Worm (Caenorhabditis elegans): ENCODE data around the gene ugt-43.

ugt-43 gene

ce11 chrIV:10437114-10437513 is 27.3 kb upstream of the ugt-43 start:
- TF ChIP-seq ztf-3 (GFP tag; optimal IDR thresholded peaks at IDR 0.05) = no peak
- no peak for TF ChIP-seq ccch-3 (GFP tag; optimal IDR thresholded peaks at IDR 0.05)
- no peak for TF ChIP-seq F49E8.2 (tag; optimal IDR thresholded peaks at IDR 0.05; ENCODE audit: insufficient read depth)
- no peak for TF ChIP-seq nhr-80 (tag; optimal IDR thresholded peaks at IDR 0.05)
- no peak for TF ChIP-seq xnd-1 (tag; optimal IDR thresholded peaks at IDR 0.05)
- TF ChIP-seq somi-1 (GFP tag; optimal IDR thresholded peaks at IDR 0.05) = no peak
- no peak for TF ChIP-seq egl-18 (GFP tag; IDR thresholded peaks at IDR 0.05)
- TF ChIP-seq bed-2 (GFP tag; IDR thresholded peaks at IDR 0.05) = no peak

ce11 chrIV:10438901-10439300 is 25.5 kb upstream of the ugt-43 start, which contains the start of gene F13B12.3:
Gene F13B12.3, plus strand, starts transcription at chrIV:10439123.
- TF ChIP-seq athp-1 (tag; optimal IDR thresholded peaks at IDR 0.05) (no peak), lin-35 (GFP tag; optimal IDR thresholded peaks at IDR 0.05) (no peak), Y56A3A.18 (GFP tag; IDR thresholded peaks at IDR 0.05) (no peak), F33H1.4 (GFP tag; IDR thresholded peaks at IDR 0.05) (no peak), xnd-1 (tag; optimal IDR thresholded peaks at IDR 0.05) (no peak), ets-4 (GFP tag; optimal IDR thresholded peaks at IDR 0.05) (peak; percentile 73), F37B4.10 (GFP tag; IDR thresholded peaks at IDR 0.05) (no peak), K11D2.4 (GFP tag; IDR thresholded peaks at IDR 0.05) (no peak), nhr-80 (tag; optimal IDR thresholded peaks at IDR 0.05) (peak; percentile 96)

- TF ChIP-seq akir-1 (GFP tag; optimal IDR thresholded peaks at IDR 0.05) = no peak
Observed at ce11 chrIV:10442904-10443303, 21.5 kb upstream of the ugt-43 start.

- TF ChIP-seq lin-54 (GFP tag; optimal IDR thresholded peaks at IDR 0.05) (no peak), sdz-38 (tag; optimal IDR thresholded peaks at IDR 0.05) (no peak), nfya-1 (tag; optimal IDR thresholded peaks at IDR 0.05; ENCODE audit: borderline replicate concordance, insufficient read depth) (no peak), snpc-1.3 (tag; optimal IDR thresholded peaks at IDR 0.05; ENCODE audit: insufficient read depth) (no peak), let-526 (GFP tag; IDR thresholded peaks at IDR 0.05) (no peak), mcd-1 (GFP tag; IDR thresholded peaks at IDR 0.05) (no peak), nhr-120 (GFP tag; IDR thresholded peaks at IDR 0.05) (no peak), unc-130 (GFP tag; optimal IDR thresholded peaks at IDR 0.05) (no peak), let-607 (tag; optimal IDR thresholded peaks at IDR 0.05) (no peak), ztf-18 (tag; optimal IDR thresholded peaks at IDR 0.05) (no peak), Y67H2A.10 (GFP tag; conservative IDR thresholded peaks at IDR 0.05) (no peak), ceh-100 (GFP tag; IDR thresholded peaks at IDR 0.05) (no peak), K11D2.4 (GFP tag; IDR thresholded peaks at IDR 0.05) (no peak), sea-2 (GFP tag; IDR thresholded peaks at IDR 0.05) (no peak), nhr-90 (tag; optimal IDR thresholded peaks at IDR 0.05) (no peak)
Observed at ce11 chrIV:10443510-10443909, 20.9 kb upstream of the ugt-43 start, which contains the start of gene F13B12.7. Gene F13B12.7, plus strand, starts transcription at chrIV:10443810.

ce11 chrIV:10449799-10450198 is 14.6 kb upstream of the ugt-43 start, which contains the start of gene F13B12.4:
Gene F13B12.4, minus strand, starts transcription at chrIV:10449899.
- TF ChIP-seq nfya-2 (GFP tag; IDR thresholded peaks at IDR 0.05) = no peak
- TF ChIP-seq lsy-27 (tag; optimal IDR thresholded peaks at IDR 0.05; ENCODE audit: borderline replicate concordance, insufficient read depth) = no peak
- TF ChIP-seq D2030.7 (GFP tag; IDR thresholded peaks at IDR 0.05) = no peak
- no peak for TF ChIP-seq C17E4.6 (GFP tag; IDR thresholded peaks at IDR 0.05)
- no peak for TF ChIP-seq nhr-27 (tag; optimal IDR thresholded peaks at IDR 0.05)
- TF ChIP-seq aptf-2 (GFP tag; conservative IDR thresholded peaks at IDR 0.05) = no peak
- TF ChIP-seq unc-62 (GFP tag; optimal IDR thresholded peaks at IDR 0.05) = no peak
- no peak for TF ChIP-seq mel-28 (tag; optimal IDR thresholded peaks at IDR 0.05; ENCODE audit: borderline replicate concordance)
- no peak for TF ChIP-seq F33H1.4 (GFP tag; IDR thresholded peaks at IDR 0.05)
- TF ChIP-seq zim-3 (tag; optimal IDR thresholded peaks at IDR 0.05) = no peak
- no peak for TF ChIP-seq ZK185.1 (tag; optimal IDR thresholded peaks at IDR 0.05; ENCODE audit: poor library complexity, severe bottlenecking)
- TF ChIP-seq F49E8.2 (tag; optimal IDR thresholded peaks at IDR 0.05; ENCODE audit: insufficient read depth) = no peak
- TF ChIP-seq Y95B8A.8 (GFP tag; IDR thresholded peaks at IDR 0.05) = no peak
- TF ChIP-seq snpc-1.3 (tag; optimal IDR thresholded peaks at IDR 0.05; ENCODE audit: insufficient read depth) = no peak
- TF ChIP-seq attf-3 (GFP tag; conservative IDR thresholded peaks at IDR 0.05) = no peak

All from whole organism, young adult.